Worm (Caenorhabditis elegans) whole organism, mixed stage, embryonic: ENCODE data around the gene nlp-28.

ENCODE experiments used
- M03D4.4 ChIP-seq: sonication (generic microtip); optimal IDR thresholded peaks from 2 replicates; lab custom pipeline; 2017; ENCODE audit warnings: mild to moderate bottlenecking, missing genetic modification characterization, missing compliant biosample characterization
- bed-3 ChIP-seq: fragments of 200-800 bp; sonication (Bioruptor generic); optimal IDR thresholded peaks from 3 replicates; lab custom pipeline; 2018; ENCODE audit warnings: mild to moderate bottlenecking, missing genetic modification characterization, moderate library complexity, missing compliant biosample characterization
- blmp-1 ChIP-seq: fragments of 150-350 bp; optimal IDR thresholded peaks from 2 replicates; lab custom pipeline; 2014; ENCODE audit warnings: missing biosample characterization, missing genetic modification characterization
- ceh-39 ChIP-seq: fragments of 150-350 bp; optimal IDR thresholded peaks from 2 replicates; lab custom pipeline; 2014; ENCODE audit warnings: missing biosample characterization, missing genetic modification characterization
- ceh-43 ChIP-seq: fragments of 200-800 bp; sonication (Bioruptor generic); optimal IDR thresholded peaks from 2 replicates; lab custom pipeline; 2018; ENCODE audit warnings: mild to moderate bottlenecking, missing genetic modification characterization, moderate library complexity, missing compliant biosample characterization
- ceh-83 ChIP-seq: fragments of 200-800 bp; sonication (Bioruptor generic); optimal IDR thresholded peaks from 2 replicates; lab custom pipeline; 2018; ENCODE audit warnings: mild to moderate bottlenecking, missing genetic modification characterization, missing compliant biosample characterization
- ces-1 ChIP-seq: fragments of 150-350 bp; optimal IDR thresholded peaks from 2 replicates; lab custom pipeline; 2014; ENCODE audit warnings: missing biosample characterization, missing genetic modification reagents, missing genetic modification characterization
- cnd-1 ChIP-seq: fragments of 200-800 bp; sonication (Bioruptor generic); optimal IDR thresholded peaks from 2 replicates; lab custom pipeline; 2018; ENCODE audit warnings: mild to moderate bottlenecking, missing genetic modification characterization, missing compliant biosample characterization
- drap-1 ChIP-seq: fragments of 200-800 bp; sonication (Bioruptor generic); optimal IDR thresholded peaks from 3 replicates; lab custom pipeline; 2018; ENCODE audit warnings: mild to moderate bottlenecking, missing genetic modification characterization, missing compliant biosample characterization
- elt-1 ChIP-seq: sonication (generic microtip); optimal IDR thresholded peaks from 2 replicates; lab custom pipeline; 2017; ENCODE audit warnings: missing genetic modification characterization, mild to moderate bottlenecking, missing compliant biosample characterization, antibody characterized with exemption, moderate library complexity, borderline replicate concordance; ENCODE audit not compliant: insufficient read depth
- elt-3 ChIP-seq: fragments of 150-350 bp; optimal IDR thresholded peaks from 2 replicates; lab custom pipeline; 2014; ENCODE audit warnings: missing biosample characterization, missing genetic modification characterization
- flh-1 ChIP-seq: fragments of 200-800 bp; sonication (Bioruptor generic); optimal IDR thresholded peaks from 2 replicates; lab custom pipeline; 2018; ENCODE audit warnings: mild to moderate bottlenecking, missing genetic modification characterization, moderate library complexity, missing compliant biosample characterization
- ham-2 ChIP-seq: fragments of 200-800 bp; sonication (Bioruptor generic); optimal IDR thresholded peaks from 2 replicates; lab custom pipeline; 2018; ENCODE audit warnings: mild to moderate bottlenecking, missing genetic modification characterization, missing compliant biosample characterization
- lin-13 ChIP-seq: fragments of 150-350 bp; optimal IDR thresholded peaks from 2 replicates; lab custom pipeline; 2014; ENCODE audit warnings: missing biosample characterization, missing genetic modification characterization
- lin-32 ChIP-seq: fragments of 200-800 bp; sonication (Bioruptor generic); optimal IDR thresholded peaks from 2 replicates; lab custom pipeline; 2018; ENCODE audit warnings: mild to moderate bottlenecking, missing genetic modification characterization, missing compliant biosample characterization
- lsy-2 ChIP-seq: fragments of 150-350 bp; optimal IDR thresholded peaks from 2 replicates; lab custom pipeline; 2014; ENCODE audit warnings: missing biosample characterization, missing genetic modification characterization
- mep-1 ChIP-seq: fragments of 150-350 bp; optimal IDR thresholded peaks from 2 replicates; lab custom pipeline; 2017; ENCODE audit warnings: missing biosample characterization, missing genetic modification reagents, missing genetic modification characterization, inconsistent platforms
- mls-2 ChIP-seq: sonication (generic microtip); optimal IDR thresholded peaks from 2 replicates; lab custom pipeline; 2016; ENCODE audit warnings: mild to moderate bottlenecking, missing genetic modification characterization, moderate library complexity, missing compliant biosample characterization
- nhr-12 ChIP-seq: fragments of 150-350 bp; optimal IDR thresholded peaks from 2 replicates; lab custom pipeline; 2014; ENCODE audit warnings: missing biosample characterization, missing genetic modification characterization
- nhr-2 ChIP-seq: fragments of 150-350 bp; optimal IDR thresholded peaks from 2 replicates; lab custom pipeline; 2014; ENCODE audit warnings: missing biosample characterization, missing genetic modification characterization
- nhr-237 ChIP-seq: fragments of 150-350 bp; optimal IDR thresholded peaks from 2 replicates; lab custom pipeline; 2014; ENCODE audit warnings: missing biosample characterization, missing genetic modification characterization
- nhr-28 ChIP-seq: fragments of 150-350 bp; optimal IDR thresholded peaks from 2 replicates; lab custom pipeline; 2014; ENCODE audit warnings: missing biosample characterization, missing genetic modification characterization
- nhr-76 ChIP-seq: sonication (generic microtip); optimal IDR thresholded peaks from 2 replicates; lab custom pipeline; 2017; ENCODE audit warnings: missing biosample characterization, missing genetic modification characterization
- pha-4 ChIP-seq: fragments of 150-350 bp; optimal IDR thresholded peaks from 2 replicates; lab custom pipeline; 2018; ENCODE audit warnings: missing biosample characterization, missing genetic modification reagents, missing genetic modification characterization
- sem-2 ChIP-seq: fragments of 200-800 bp; sonication (Bioruptor generic); optimal IDR thresholded peaks from 2 replicates; lab custom pipeline; 2018; ENCODE audit warnings: mild to moderate bottlenecking, missing genetic modification characterization, missing compliant biosample characterization
- snpc-4 ChIP-seq: fragments of 150-350 bp; optimal IDR thresholded peaks from 2 replicates; lab custom pipeline; 2014; ENCODE audit warnings: missing biosample characterization, missing genetic modification characterization
- sptf-1 ChIP-seq: sonication (generic microtip); optimal IDR thresholded peaks from 2 replicates; lab custom pipeline; 2017; ENCODE audit warnings: mild to moderate bottlenecking, missing genetic modification characterization, moderate library complexity, missing compliant biosample characterization
- tbx-8 ChIP-seq: fragments of 200-800 bp; sonication (Bioruptor generic); optimal IDR thresholded peaks from 2 replicates; lab custom pipeline; 2018; ENCODE audit warnings: mild to moderate bottlenecking, missing genetic modification characterization, moderate library complexity, missing compliant biosample characterization
- unc-120 ChIP-seq: sonication (generic microtip); optimal IDR thresholded peaks from 2 replicates; lab custom pipeline; 2017; ENCODE audit warnings: missing genetic modification characterization, missing compliant biosample characterization; ENCODE audit not compliant: poor library complexity, severe bottlenecking
- unc-39 ChIP-seq: fragments of 150-350 bp; optimal IDR thresholded peaks from 2 replicates; lab custom pipeline; 2014; ENCODE audit warnings: missing biosample characterization, missing genetic modification characterization
- unc-62 ChIP-seq: fragments of 150-350 bp; optimal IDR thresholded peaks from 2 replicates; lab custom pipeline; 2014; ENCODE audit warnings: missing biosample characterization, missing genetic modification reagents, missing genetic modification characterization
- zip-8 ChIP-seq: fragments of 150-350 bp; optimal IDR thresholded peaks from 2 replicates; lab custom pipeline; 2014; ENCODE audit warnings: missing biosample characterization, missing genetic modification characterization
- ztf-11 ChIP-seq: fragments of 150-350 bp; optimal IDR thresholded peaks from 2 replicates; lab custom pipeline; 2014; ENCODE audit warnings: missing biosample characterization, missing genetic modification characterization

nlp-28 gene

ce11 chrV:3949723-3950122 is 38.0 kb upstream of the nlp-28 start, which contains the start of gene dach-1:
TSS of gene dach-1 (plus strand) at chrV:3950023.
- TF ChIP-seq ztf-11 (no peak), flh-1 (GFP tag; lab: Kevin White, UChicago) (no peak), M03D4.4 (tag; lab: Kevin White, UChicago) (no peak), lsy-2 (no peak), unc-120 (tag; lab: Kevin White, UChicago) (no peak), drap-1 (no peak), elt-3 (no peak), ceh-83 (GFP tag; lab: Kevin White, UChicago) (no peak), unc-62 (no peak), sem-2 (no peak), pha-4 (tag; lab: Kevin White, UChicago) (no peak), nhr-28 (tag; lab: Kevin White, UChicago) (no peak), bed-3 (GFP tag; lab: Kevin White, UChicago) (no peak), nhr-237 (tag; lab: Kevin White, UChicago) (no peak), unc-39 (tag; lab: Kevin White, UChicago) (no peak), blmp-1 (no peak), nhr-76 (tag; lab: Kevin White, UChicago) (no peak), nhr-2 (tag; lab: Kevin White, UChicago) (no peak)

ce11 chrV:3953739-3954138 is 34.0 kb upstream of the nlp-28 start, which contains the start of gene str-247:
TSS of gene str-247 (plus strand) at chrV:3954039.
- TF ChIP-seq sem-2 = no peak
- TF ChIP-seq blmp-1 = no peak
- TF ChIP-seq ces-1 = no peak
- TF ChIP-seq elt-3 = no peak

DNA sequence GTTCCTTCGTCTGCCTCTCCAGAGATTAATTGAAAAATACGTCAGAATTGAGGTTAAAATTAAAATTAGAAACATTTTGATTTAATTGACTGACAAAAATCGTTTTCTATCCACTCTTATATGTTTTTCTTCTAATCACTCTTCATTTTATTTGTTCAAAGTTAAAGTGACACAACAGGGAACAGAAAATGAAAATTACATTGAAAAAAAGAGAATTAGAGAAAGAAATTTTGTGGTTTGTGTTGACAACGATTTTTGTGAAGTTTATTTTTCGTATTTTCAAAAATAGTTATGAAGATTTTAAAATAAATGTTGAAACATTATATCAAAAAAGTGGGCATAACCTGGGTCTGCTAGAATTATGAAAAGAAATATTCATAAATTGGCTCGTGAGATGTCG is 30.1 kb upstream of the nlp-28 start, which contains the start of gene cyp-34A5:
Gene cyp-34A5, minus strand, starts transcription at position 101 of the 400 bp plus-strand sequence.
- TF ChIP-seq ces-1 (no peak), sptf-1 (tag; lab: Kevin White, UChicago) (no peak), mep-1 (tag; lab: Kevin White, UChicago) (no peak), pha-4 (tag; lab: Kevin White, UChicago) (no peak), tbx-8 (GFP tag; lab: Kevin White, UChicago) (no peak), lsy-2 (no peak), nhr-12 (tag; lab: Kevin White, UChicago) (no peak), blmp-1 (no peak), ceh-83 (GFP tag; lab: Kevin White, UChicago) (no peak), ceh-39 (tag; lab: Kevin White, UChicago) (no peak), elt-3 (no peak), ceh-43 (GFP tag; lab: Kevin White, UChicago) (no peak), nhr-2 (tag; lab: Kevin White, UChicago) (no peak), lin-32 (no peak), snpc-4 (tag; lab: Kevin White, UChicago) (no peak)

- TF ChIP-seq bed-3 (GFP tag; lab: Kevin White, UChicago) (no peak), elt-1 (tag; lab: Kevin White, UChicago) (no peak), lin-13 (tag; lab: Kevin White, UChicago) (no peak), blmp-1 (no peak), ces-1 (no peak), sptf-1 (tag; lab: Kevin White, UChicago) (no peak), ceh-43 (GFP tag; lab: Kevin White, UChicago) (no peak), nhr-76 (tag; lab: Kevin White, UChicago) (no peak), mls-2 (tag; lab: Kevin White, UChicago) (no peak), flh-1 (GFP tag; lab: Kevin White, UChicago) (no peak), sem-2 (no peak), pha-4 (tag; lab: Kevin White, UChicago) (no peak), elt-3 (no peak), nhr-237 (tag; lab: Kevin White, UChicago) (no peak), ham-2 (GFP tag; lab: Kevin White, UChicago) (no peak), unc-39 (tag; lab: Kevin White, UChicago) (no peak)
Measured at ce11 chrV:3961235-3961634, 26.5 kb upstream of the nlp-28 start, which contains the start of gene cyp-34A6. TSS of gene cyp-34A6 (minus strand) at chrV:3961335.

ce11 chrV:3963715-3964114 is 24.0 kb upstream of the nlp-28 start, which contains the start of gene cyp-34A7:
TSS of gene cyp-34A7 (minus strand) at chrV:3963815.
- TF ChIP-seq ceh-39 (tag; lab: Kevin White, UChicago) = no peak
- no peak for TF ChIP-seq lin-32
- no peak for TF ChIP-seq bed-3 (GFP tag; lab: Kevin White, UChicago)
- no peak for TF ChIP-seq blmp-1
- no peak for TF ChIP-seq cnd-1 (tag; lab: Kevin White, UChicago)
- TF ChIP-seq lsy-2 = no peak
- no peak for TF ChIP-seq ham-2 (GFP tag; lab: Kevin White, UChicago)
- no peak for TF ChIP-seq ces-1
- TF ChIP-seq ceh-83 (GFP tag; lab: Kevin White, UChicago) = no peak
- TF ChIP-seq unc-62 = no peak
- no peak for TF ChIP-seq zip-8 (tag; lab: Kevin White, UChicago)
- no peak for TF ChIP-seq nhr-28 (tag; lab: Kevin White, UChicago)
- TF ChIP-seq nhr-2 (tag; lab: Kevin White, UChicago) = no peak
- no peak for TF ChIP-seq ztf-11
- no peak for TF ChIP-seq mep-1 (tag; lab: Kevin White, UChicago)
- TF ChIP-seq ceh-43 (GFP tag; lab: Kevin White, UChicago) = no peak
- no peak for TF ChIP-seq mls-2 (tag; lab: Kevin White, UChicago)
- no peak for TF ChIP-seq nhr-76 (tag; lab: Kevin White, UChicago)
- TF ChIP-seq snpc-4 (tag; lab: Kevin White, UChicago) = no peak
- no peak for TF ChIP-seq nhr-237 (tag; lab: Kevin White, UChicago)
- TF ChIP-seq, all 35 proteins: peak for 0
